Fruit fly (Drosophila melanogaster): ENCODE data around the gene Taf13.

The Taf13 gene

DNA sequence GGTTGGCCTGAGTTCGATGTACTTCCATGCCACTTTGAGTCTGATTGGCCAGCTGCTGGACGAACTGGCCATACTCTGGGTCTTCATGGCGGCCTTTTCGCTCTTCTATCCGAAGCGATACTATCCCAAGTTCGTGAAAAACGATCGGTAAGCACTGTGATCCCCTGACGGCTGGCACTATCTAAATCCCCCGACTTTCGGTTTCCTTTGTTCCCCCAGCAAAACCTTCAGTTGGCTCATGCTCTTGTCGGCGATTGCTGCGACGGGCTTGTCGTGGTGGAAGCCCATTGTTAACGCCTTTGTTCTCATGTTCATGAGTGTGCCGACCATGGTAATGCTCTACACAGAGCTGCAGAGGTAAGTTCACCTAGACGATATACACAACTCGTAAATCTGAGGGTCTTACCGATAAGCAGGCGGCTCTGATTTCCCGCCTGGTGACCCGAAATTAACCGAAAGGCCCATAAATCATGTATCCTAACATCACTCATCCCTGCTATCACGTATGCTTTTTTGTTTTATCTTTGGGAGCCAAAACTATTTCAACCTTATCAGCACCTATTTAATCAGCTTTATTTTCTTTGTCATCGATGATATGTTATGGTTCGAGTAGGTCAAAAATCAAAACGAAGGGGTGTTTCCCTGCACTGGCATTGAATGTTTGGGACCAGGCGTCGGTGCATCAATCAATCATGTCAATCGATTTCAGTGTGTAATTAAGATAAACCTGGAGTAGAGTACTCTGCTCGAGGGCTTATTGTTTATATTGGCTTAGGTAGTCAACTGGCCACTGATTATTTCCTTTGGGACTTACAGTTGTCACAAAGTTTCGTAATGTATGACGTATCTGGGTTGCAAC, 24.3 kb downstream of the Taf13 start (continued):
- TF ChIP-seq CG30403 (GFP tag; optimal IDR thresholded peaks at IDR 0.05) (no peak), sd (tag; optimal IDR thresholded peaks at IDR 0.05) (peak; percentile 33), CG18599 (GFP tag; optimal IDR thresholded peaks at IDR 0.05) (peak; percentile 19), Gsc (GFP tag; IDR thresholded peaks at IDR 0.05) (no peak), CG18476 (GFP tag; optimal IDR thresholded peaks at IDR 0.05) (no peak), Meics (GFP tag; optimal IDR thresholded peaks at IDR 0.05) (no peak), CG12391 (tag; optimal IDR thresholded peaks at IDR 0.05) (no peak), CG16813 (GFP tag; IDR thresholded peaks at IDR 0.05; ENCODE audit: partially characterized antibody) (no peak), Fer1 (GFP tag; optimal IDR thresholded peaks at IDR 0.05) (no peak), CG10979 (tag; optimal IDR thresholded peaks at IDR 0.05) (no peak), Dp (GFP tag; optimal IDR thresholded peaks at IDR 0.05) (no peak), HLH3B (GFP tag; IDR thresholded peaks at IDR 0.05) (no peak), CG13296 (GFP tag; optimal IDR thresholded peaks at IDR 0.05) (peak; percentile 21), CG43689 (GFP tag; IDR thresholded peaks at IDR 0.05) (no peak), sr (GFP tag; IDR thresholded peaks at IDR 0.05) (no peak), gro (GFP tag; optimal IDR thresholded peaks at IDR 0.05) (no peak), sc (optimal IDR thresholded peaks at IDR 0.05) (no peak), sc (GFP tag; optimal IDR thresholded peaks at IDR 0.05) (no peak), Dbx (GFP tag; IDR thresholded peaks at IDR 0.05) (no peak), Optix (GFP tag; IDR thresholded peaks at IDR 0.05) (no peak), sug (tag; optimal IDR thresholded peaks at IDR 0.05) (peak; percentile 36), Fer3 (tag; optimal IDR thresholded peaks at IDR 0.05) (no peak), Bdp1 (GFP tag; optimal IDR thresholded peaks at IDR 0.05) (no peak), pb (GFP tag; optimal IDR thresholded peaks at IDR 0.05) (no peak), Trl (optimal IDR thresholded peaks at IDR 0.05) (no peak), Trl (GFP tag; optimal IDR thresholded peaks at IDR 0.05) (no peak), gsb-n (tag; optimal IDR thresholded peaks at IDR 0.05) (no peak), oc (tag; optimal IDR thresholded peaks at IDR 0.05) (no peak), z (GFP tag; IDR thresholded peaks at IDR 0.05) (no peak), chn (GFP tag; optimal IDR thresholded peaks at IDR 0.05) (no peak), Dfd (GFP tag; optimal IDR thresholded peaks at IDR 0.05) (no peak), exex (tag; optimal IDR thresholded peaks at IDR 0.05) (peak; percentile 74), CG10543 (GFP tag; optimal IDR thresholded peaks at IDR 0.05) (peak; percentile 13), PHDP (tag; optimal IDR thresholded peaks at IDR 0.05) (no peak)

dm6 chr2L:20067928-20068327, 25.7 kb downstream of the Taf13 start:
- TF ChIP-seq Hr78 (GFP tag; optimal IDR thresholded peaks at IDR 0.05): peak in 1 of 2 experiments; percentile 64
- TF ChIP-seq Pdp1 (GFP tag; optimal IDR thresholded peaks at IDR 0.05): peak in 1 of 2 experiments; percentile 47
- TF ChIP-seq unpg (GFP tag; optimal IDR thresholded peaks at IDR 0.05): no peak
- peak; percentile 9 for TF ChIP-seq exex (tag; optimal IDR thresholded peaks at IDR 0.05)
- no peak for TF ChIP-seq sc (optimal IDR thresholded peaks at IDR 0.05)
- TF ChIP-seq sc (GFP tag; optimal IDR thresholded peaks at IDR 0.05): no peak
- TF ChIP-seq D19A (tag; optimal IDR thresholded peaks at IDR 0.05): peak; percentile 39
- TF ChIP-seq CG34376 (GFP tag; optimal IDR thresholded peaks at IDR 0.05): peak; percentile 19
